Fruit fly (Drosophila melanogaster) whole organism: ENCODE data around the gene Npc2e.

Experiments used
- CG8478 ChIP-seq: fragments of >200 bp; optimal IDR thresholded peaks from 2 replicates; lab custom pipeline; 2018; ENCODE audit warnings: inconsistent platforms
- EcR ChIP-seq, 2 experiments: fragments of >200 bp; optimal IDR thresholded peaks; 2 replicates each; lab custom pipeline; 2017; ENCODE audit warnings: missing biosample characterization in 2 of 2, missing genetic modification characterization in 2 of 2, missing genetic modification reagents in 2 of 2
- psq ChIP-seq: fragments of >200 bp; optimal IDR thresholded peaks from 2 replicates; lab custom pipeline; 2017

dm6 chr3R:10045343-10045742 is 7.8 kb upstream of the Npc2e start, which contains the start of the genes CG11722 and mtTFB2:
- no peak for TF ChIP-seq CG8478
- TF ChIP-seq psq (lab: Kevin White, UChicago): no peak
- no peak for TF ChIP-seq EcR (GFP tag; optimal IDR thresholded peaks at IDR 0.05; lab: Kevin White, UChicago)
